Worm (Caenorhabditis elegans): ENCODE data around the gene D2045.7.

- no peak for TF ChIP-seq fkh-10 (GFP tag; optimal IDR thresholded peaks at IDR 0.05)
- no peak for TF ChIP-seq nhr-25 (tag; optimal IDR thresholded peaks at IDR 0.05)
- TF ChIP-seq ceh-82 (tag; optimal IDR thresholded peaks at IDR 0.05): no peak
Observed at ce11 chrIII:10488052-10488451, 8.8 kb downstream of the D2045.7 start, which contains the start of gene ptr-25.
